Worm (Caenorhabditis elegans) whole organism, late embryonic: ENCODE results near the gene F21C10.19.

Experiments
- ahr-1 ChIP-seq: sonication (generic microtip); optimal IDR thresholded peaks from 2 replicates; lab custom pipeline; 2016; ENCODE audit warnings: missing genetic modification characterization, missing compliant biosample characterization
- ama-1 ChIP-seq: fragments of 150-350 bp; optimal IDR thresholded peaks from 2 replicates; lab custom pipeline; 2014
- ceh-18 ChIP-seq: sonication (generic microtip); optimal IDR thresholded peaks from 2 replicates; lab custom pipeline; 2016; ENCODE audit warnings: missing genetic modification characterization, missing compliant biosample characterization
- ceh-22 ChIP-seq: sonication (generic microtip); optimal IDR thresholded peaks from 2 replicates; lab custom pipeline; 2017; ENCODE audit warnings: missing biosample characterization, missing genetic modification characterization
- ceh-34 ChIP-seq: sonication (generic microtip); optimal IDR thresholded peaks from 2 replicates; lab custom pipeline; 2016; ENCODE audit warnings: mild to moderate bottlenecking, missing genetic modification characterization, missing compliant biosample characterization
- elt-4 ChIP-seq: sonication (generic microtip); optimal IDR thresholded peaks from 2 replicates; lab custom pipeline; 2016; ENCODE audit warnings: missing genetic modification characterization, missing compliant biosample characterization
- fkh-6 ChIP-seq: sonication (generic microtip); optimal IDR thresholded peaks from 2 replicates; lab custom pipeline; 2016; ENCODE audit warnings: missing genetic modification characterization, missing compliant biosample characterization
- hlh-30 ChIP-seq: sonication (generic microtip); optimal IDR thresholded peaks from 2 replicates; lab custom pipeline; 2017; ENCODE audit warnings: antibody characterized with exemption, missing genetic modification characterization, missing compliant biosample characterization; ENCODE audit not compliant: insufficient read depth
- pha-2 ChIP-seq: sonication (generic microtip); optimal IDR thresholded peaks from 2 replicates; lab custom pipeline; 2017; ENCODE audit warnings: mild to moderate bottlenecking, missing genetic modification characterization, missing compliant biosample characterization
- pqm-1 ChIP-seq: sonication (generic microtip); optimal IDR thresholded peaks from 2 replicates; lab custom pipeline; 2016; ENCODE audit warnings: missing genetic modification characterization, missing compliant biosample characterization
- rnt-1 ChIP-seq: sonication (generic microtip); optimal IDR thresholded peaks from 2 replicates; lab custom pipeline; 2016; ENCODE audit warnings: missing genetic modification characterization, missing compliant biosample characterization
- sox-2 ChIP-seq: fragments of 200-800 bp; sonication (Bioruptor generic); IDR thresholded peaks from 2 replicates; pipeline ENCODE4 v1.3.6; 2022; ENCODE audit warnings: missing genetic modification reagents, missing genetic modification characterization, missing compliant biosample characterization
- unc-86 ChIP-seq: sonication (generic microtip); optimal IDR thresholded peaks from 2 replicates; lab custom pipeline; 2016; ENCODE audit warnings: missing genetic modification characterization, missing compliant biosample characterization

DNA sequence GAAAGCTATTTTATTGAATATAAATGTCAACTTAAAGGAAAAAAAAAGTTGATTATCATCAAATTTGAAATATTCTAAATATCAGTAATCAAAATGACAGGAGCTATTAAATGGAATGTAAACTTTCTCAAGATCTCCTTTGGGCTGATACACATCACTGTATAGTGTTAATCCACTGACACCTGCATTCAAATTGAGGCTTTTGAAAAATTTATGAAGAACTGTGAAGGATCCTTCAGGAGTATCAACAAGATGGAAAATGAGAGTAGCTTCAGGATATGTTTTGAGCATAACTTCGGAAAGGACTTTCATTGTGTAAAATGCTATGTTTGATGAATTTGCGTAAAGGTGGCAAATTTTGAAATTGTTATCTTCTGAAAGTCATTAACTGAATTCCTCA is 33.7 kb upstream of the F21C10.19 start:
- TF ChIP-seq ceh-18 (tag; lab: Kevin White, UChicago) (no peak), pha-2 (tag; lab: Kevin White, UChicago) (no peak), ceh-34 (tag; lab: Kevin White, UChicago) (no peak), hlh-30 (tag; lab: Kevin White, UChicago) (no peak), ceh-22 (tag; lab: Kevin White, UChicago) (no peak), sox-2 (GFP tag; lab: Robert Waterston, UW) (no peak), rnt-1 (tag; lab: Kevin White, UChicago) (no peak), fkh-6 (tag; lab: Kevin White, UChicago) (no peak), ahr-1 (no peak), pqm-1 (tag; lab: Kevin White, UChicago) (no peak), elt-4 (no peak), ama-1 (no peak), unc-86 (tag; lab: Kevin White, UChicago) (no peak)
